Worm (Caenorhabditis elegans) whole organism, L1 larva: ENCODE measurements around the gene T16A9.5.

Source experiments
- ceh-82 ChIP-seq, 3 experiments: fragments of 150-350 bp in 1 of 3; sonication (generic microtip) in 2 of 3; optimal IDR thresholded peaks; 2 replicates each; lab custom pipeline; 2014 to 2017; ENCODE audit warnings: missing biosample characterization in 3 of 3, missing genetic modification characterization in 3 of 3
- dpl-1 ChIP-seq, 3 experiments: fragments of 150-350 bp in 2 of 3; sonication (generic microtip) in 1 of 3; optimal IDR thresholded peaks; 2 replicates each; lab custom pipeline; 2014 to 2017; ENCODE audit warnings: missing biosample characterization in 3 of 3, missing genetic modification characterization in 3 of 3, missing genetic modification reagents in 3 of 3
- elt-3 ChIP-seq, 6 experiments: fragments of 150-350 bp in 1 of 6; sonication (generic microtip); optimal IDR thresholded peaks; 2 replicates each; lab custom pipeline; 2017 to 2018; ENCODE audit warnings: missing biosample characterization in 6 of 6, missing genetic modification characterization in 6 of 6, inconsistent platforms in 1 of 6
- mep-1 ChIP-seq: fragments of 150-350 bp; optimal IDR thresholded peaks from 2 replicates; lab custom pipeline; 2014; ENCODE audit warnings: missing biosample characterization, missing genetic modification characterization
- nhr-11 ChIP-seq: fragments of 150-350 bp; optimal IDR thresholded peaks from 2 replicates; lab custom pipeline; 2014; ENCODE audit warnings: missing biosample characterization, missing genetic modification characterization
- nhr-71 ChIP-seq: sonication (generic microtip); optimal IDR thresholded peaks from 2 replicates; lab custom pipeline; 2016; ENCODE audit warnings: mild to moderate bottlenecking, missing genetic modification characterization, moderate library complexity, missing compliant biosample characterization
- nhr-76 ChIP-seq: sonication (generic microtip); optimal IDR thresholded peaks from 2 replicates; lab custom pipeline; 2017; ENCODE audit warnings: missing biosample characterization, missing genetic modification characterization
- skn-1 ChIP-seq: fragments of 150-350 bp; optimal IDR thresholded peaks from 2 replicates; lab custom pipeline; 2014; ENCODE audit warnings: missing biosample characterization, missing genetic modification characterization
- sox-4 ChIP-seq: sonication (generic microtip); optimal IDR thresholded peaks from 2 replicates; lab custom pipeline; 2016; ENCODE audit warnings: missing genetic modification characterization, missing compliant biosample characterization

DNA sequence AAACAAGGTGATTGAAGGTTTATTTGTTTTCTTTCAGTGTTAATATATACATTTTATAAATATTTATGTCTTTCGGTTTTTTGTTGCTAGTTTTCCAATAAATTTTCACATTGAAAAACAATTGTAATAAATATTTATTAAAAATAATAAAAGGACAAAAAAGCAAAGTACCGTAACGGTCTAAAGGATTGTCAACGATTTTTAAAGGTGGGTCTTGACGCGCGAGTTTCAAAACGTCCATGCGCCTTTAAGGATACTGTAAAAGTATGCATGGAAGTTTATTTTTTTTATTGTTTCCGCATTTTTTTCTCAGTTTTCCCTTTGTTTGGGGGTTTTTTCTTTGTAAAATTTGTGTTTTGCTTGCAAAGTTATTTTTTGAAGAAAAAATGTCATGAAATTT is 22.1 kb downstream of the T16A9.5 start:
- no peak for TF ChIP-seq nhr-11 (tag; lab: Kevin White, UChicago)
- no peak for TF ChIP-seq ceh-82 (tag; optimal IDR thresholded peaks at IDR 0.05; lab: Kevin White, UChicago)
- TF ChIP-seq nhr-76 (tag; lab: Kevin White, UChicago): no peak
- no peak for TF ChIP-seq sox-4 (tag; lab: Kevin White, UChicago)
- no peak for TF ChIP-seq dpl-1 (GFP tag; optimal IDR thresholded peaks at IDR 0.05; lab: Kevin White, UChicago)
- no peak for TF ChIP-seq skn-1 (tag; lab: Kevin White, UChicago)
- no peak for TF ChIP-seq elt-3 (tag; optimal IDR thresholded peaks at IDR 0.05; lab: Kevin White, UChicago)
- no peak for TF ChIP-seq mep-1 (tag; lab: Kevin White, UChicago)
- no peak for TF ChIP-seq nhr-71 (tag; lab: Kevin White, UChicago)
